Fruit fly (Drosophila melanogaster): Measurements from ENCODE around the gene CG1503.

dm6 chrX:21060579-21060978, 45.6 kb downstream of the CG1503 start:
- TF ChIP-seq Dll (optimal IDR thresholded peaks at IDR 0.05), result no peak
- peak; percentile 29 for TF ChIP-seq CG8478 (optimal IDR thresholded peaks at IDR 0.05)
- no peak for TF ChIP-seq pan (optimal IDR thresholded peaks at IDR 0.05)
- TF ChIP-seq usp (GFP tag; optimal IDR thresholded peaks at IDR 0.05), result no peak
- TF ChIP-seq psq (optimal IDR thresholded peaks at IDR 0.05), result no peak
- no peak for TF ChIP-seq EcR (GFP tag; optimal IDR thresholded peaks at IDR 0.05)

Data from whole organism.